Fruit fly (Drosophila melanogaster): ENCODE results near the gene CG11634.

DNA sequence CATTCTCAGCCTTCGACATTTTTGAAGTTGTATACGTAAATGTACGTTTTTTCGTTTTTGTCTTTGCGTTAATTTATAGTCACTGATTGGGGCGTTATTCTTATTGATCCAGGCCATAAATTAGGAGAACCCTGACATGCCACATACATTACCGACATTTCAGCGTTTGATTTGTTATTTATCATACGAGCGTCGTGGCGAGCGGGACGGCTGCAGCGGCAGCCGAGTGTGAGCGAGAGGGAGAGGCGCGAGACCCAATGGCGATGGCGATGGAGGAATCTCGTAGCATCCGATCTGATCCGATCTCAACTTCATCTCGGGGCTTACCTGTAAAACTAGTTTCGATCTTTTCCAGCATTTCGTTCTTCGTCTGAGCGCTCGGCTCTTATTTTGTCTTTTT, 49.7 kb upstream of the CG11634 start:
- TF ChIP-seq CG8478 (optimal IDR thresholded peaks at IDR 0.05) (no peak), CTCF (optimal IDR thresholded peaks at IDR 0.05) (no peak)
